Worm (Caenorhabditis elegans): ENCODE results near the gene B0391.14.

DNA sequence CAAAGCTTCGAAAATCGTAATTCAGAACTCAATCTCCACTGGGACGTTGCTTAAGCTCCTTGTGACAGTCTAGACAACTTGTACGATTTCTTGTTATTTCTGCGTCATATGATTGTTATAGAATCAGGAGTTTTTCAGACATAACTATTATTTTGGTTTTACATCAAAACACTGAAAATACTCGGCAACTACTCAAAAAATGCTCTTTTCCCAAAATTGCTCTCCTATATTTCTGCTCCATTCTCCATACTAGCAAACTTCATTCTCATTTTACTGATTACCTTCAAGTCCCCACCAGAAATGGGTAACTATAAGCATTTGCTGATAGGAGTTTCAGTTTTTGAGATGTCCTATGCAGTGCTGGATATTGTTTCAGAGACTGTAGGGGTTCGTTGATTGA, 21.9 kb upstream of the B0391.14 start, which contains the start of gene C55A1.1:
- TF ChIP-seq ceh-40 (GFP tag; IDR thresholded peaks at IDR 0.05) (no peak), nhr-90 (tag; optimal IDR thresholded peaks at IDR 0.05) (no peak), F23B12.7 (tag; optimal IDR thresholded peaks at IDR 0.05; ENCODE audit: insufficient read depth) (no peak), lsy-27 (tag; optimal IDR thresholded peaks at IDR 0.05; ENCODE audit: borderline replicate concordance, insufficient read depth) (no peak), ztf-3 (GFP tag; optimal IDR thresholded peaks at IDR 0.05) (no peak), him-1 (tag; optimal IDR thresholded peaks at IDR 0.05) (no peak), let-607 (tag; optimal IDR thresholded peaks at IDR 0.05) (no peak), athp-1 (tag; optimal IDR thresholded peaks at IDR 0.05) (no peak), ama-1 (optimal IDR thresholded peaks at IDR 0.05) (no peak), ama-1 (GFP tag; optimal IDR thresholded peaks at IDR 0.05) (no peak), ztf-18 (tag; optimal IDR thresholded peaks at IDR 0.05) (no peak), dpl-1 (GFP tag; optimal IDR thresholded peaks at IDR 0.05) (no peak), mxl-1 (tag; optimal IDR thresholded peaks at IDR 0.05) (no peak), pha-4 (tag; optimal IDR thresholded peaks at IDR 0.05) (no peak)

Measured in whole organism, young adult.